Worm (Caenorhabditis elegans) whole organism, young adult: ENCODE results near the gene K02F6.7.

Source experiments
- B0035.1 ChIP-seq: sonication (generic microtip); optimal IDR thresholded peaks from 2 replicates; lab custom pipeline; 2016; ENCODE audit warnings: missing genetic modification characterization, mild to moderate bottlenecking, missing compliant biosample characterization, missing genotype, missing genetic modification reagents
- B0261.1 ChIP-seq: sonication (generic microtip); optimal IDR thresholded peaks from 2 replicates; lab custom pipeline; 2016; ENCODE audit warnings: mild to moderate bottlenecking, missing genetic modification characterization, moderate library complexity, missing compliant biosample characterization
- D2030.7 ChIP-seq: fragments of 200-800 bp; sonication (Bioruptor generic); IDR thresholded peaks from 2 replicates; pipeline ENCODE4 v1.3.6; 2022; ENCODE audit warnings: missing genetic modification reagents, missing genetic modification characterization, missing compliant biosample characterization
- F37B4.10 ChIP-seq: fragments of 200-800 bp; sonication (Bioruptor generic); IDR thresholded peaks from 2 replicates; pipeline ENCODE4 v1.3.6; 2022; ENCODE audit warnings: missing genetic modification characterization, missing compliant biosample characterization
- F39B2.1 ChIP-seq: fragments of 200-800 bp; sonication (Bioruptor generic); IDR thresholded peaks from 2 replicates; pipeline ENCODE4 v1.3.6; 2022; ENCODE audit warnings: missing genetic modification reagents, missing genetic modification characterization, missing compliant biosample characterization
- F49E8.2 ChIP-seq: sonication (generic microtip); optimal IDR thresholded peaks from 3 replicates; lab custom pipeline; 2017; ENCODE audit warnings: missing genetic modification characterization, mild to moderate bottlenecking, missing compliant biosample characterization, antibody characterized with exemption, moderate library complexity; ENCODE audit not compliant: insufficient read depth
- F52B5.7 ChIP-seq: sonication (generic microtip); optimal IDR thresholded peaks from 2 replicates; lab custom pipeline; 2016; ENCODE audit warnings: mild to moderate bottlenecking, missing genetic modification characterization, missing compliant biosample characterization
- F55B11.4 ChIP-seq: sonication (generic microtip); optimal IDR thresholded peaks from 2 replicates; lab custom pipeline; 2016; ENCODE audit warnings: missing compliant biosample characterization, missing genetic modification characterization, borderline replicate concordance; ENCODE audit not compliant: insufficient read depth
- K11D2.4 ChIP-seq: fragments of 200-800 bp; sonication (Bioruptor generic); IDR thresholded peaks from 2 replicates; pipeline ENCODE4 v1.3.6; 2022; ENCODE audit warnings: missing genetic modification reagents, missing genetic modification characterization, missing compliant biosample characterization
- akir-1 ChIP-seq: fragments of 200-800 bp; sonication (Bioruptor generic); optimal IDR thresholded peaks from 2 replicates; lab custom pipeline; 2018; ENCODE audit warnings: mild to moderate bottlenecking, missing genetic modification characterization, moderate library complexity, missing compliant biosample characterization
- aptf-3 ChIP-seq: fragments of 200-800 bp; sonication (Bioruptor generic); IDR thresholded peaks from 2 replicates; pipeline ENCODE4 v1.3.6; 2022; ENCODE audit warnings: missing genetic modification characterization, missing compliant biosample characterization
- atf-7 ChIP-seq: sonication (generic microtip); optimal IDR thresholded peaks from 2 replicates; lab custom pipeline; 2017; ENCODE audit warnings: mild to moderate bottlenecking, missing genetic modification characterization, missing compliant biosample characterization
- attf-6 ChIP-seq: fragments of 200-800 bp; sonication (Bioruptor generic); IDR thresholded peaks from 2 replicates; pipeline ENCODE4 v1.3.6; 2022; ENCODE audit warnings: missing genetic modification reagents, missing genetic modification characterization, missing compliant biosample characterization
- bed-1 ChIP-seq: fragments of 200-800 bp; sonication (Bioruptor generic); IDR thresholded peaks from 2 replicates; pipeline ENCODE4 v1.3.6; 2022; ENCODE audit warnings: missing genetic modification reagents, missing genetic modification characterization, missing compliant biosample characterization
- ccch-3 ChIP-seq: fragments of 200-800 bp; sonication (Bioruptor generic); optimal IDR thresholded peaks from 2 replicates; lab custom pipeline; 2018; ENCODE audit warnings: mild to moderate bottlenecking, missing genetic modification characterization, missing compliant biosample characterization
- ceh-100 ChIP-seq: fragments of 200-800 bp; sonication (Bioruptor generic); IDR thresholded peaks from 2 replicates; pipeline ENCODE4 v1.3.6; 2022; ENCODE audit warnings: missing genetic modification reagents, missing genetic modification characterization, missing compliant biosample characterization
- die-1 ChIP-seq: sonication (generic microtip); optimal IDR thresholded peaks from 2 replicates; lab custom pipeline; 2016; ENCODE audit warnings: missing genotype, mild to moderate bottlenecking, missing genetic modification characterization, missing compliant biosample characterization
- dox-1 ChIP-seq: fragments of 200-800 bp; sonication (Bioruptor generic); IDR thresholded peaks from 2 replicates; pipeline ENCODE4 v1.3.6; 2022; ENCODE audit warnings: missing genetic modification reagents, missing genetic modification characterization, missing compliant biosample characterization
- dpl-1 ChIP-seq: fragments of 150-350 bp; optimal IDR thresholded peaks from 2 replicates; lab custom pipeline; 2014; ENCODE audit warnings: missing biosample characterization, missing genetic modification reagents, missing genetic modification characterization
- efl-1 ChIP-seq: fragments of 150-350 bp; optimal IDR thresholded peaks from 2 replicates; lab custom pipeline; 2014; ENCODE audit warnings: missing biosample characterization, missing genetic modification reagents, missing genetic modification characterization
- egl-44 ChIP-seq: fragments of 200-800 bp; sonication (Bioruptor generic); IDR thresholded peaks from 2 replicates; pipeline ENCODE4 v1.3.6; 2022; ENCODE audit warnings: missing genetic modification reagents, missing genetic modification characterization, missing compliant biosample characterization
- egrh-3 ChIP-seq: fragments of 200-800 bp; sonication (Bioruptor generic); IDR thresholded peaks from 2 replicates; pipeline ENCODE4 v1.3.6; 2022; ENCODE audit warnings: missing genetic modification reagents, missing genetic modification characterization, missing compliant biosample characterization
- ekl-4 ChIP-seq: fragments of 200-800 bp; sonication (Bioruptor generic); IDR thresholded peaks from 2 replicates; pipeline ENCODE4 v1.3.6; 2022; ENCODE audit warnings: missing genetic modification reagents, missing genetic modification characterization, missing compliant biosample characterization
- hlh-12 ChIP-seq: sonication (generic microtip); optimal IDR thresholded peaks from 2 replicates; lab custom pipeline; 2016; ENCODE audit warnings: missing genetic modification characterization, missing compliant biosample characterization
- hmg-20 ChIP-seq: fragments of 200-800 bp; sonication (Bioruptor generic); IDR thresholded peaks from 2 replicates; pipeline ENCODE4 v1.3.6; 2022; ENCODE audit warnings: missing genetic modification reagents, missing genetic modification characterization, missing compliant biosample characterization
- hrde-1 ChIP-seq: sonication (generic microtip); optimal IDR thresholded peaks from 2 replicates; lab custom pipeline; 2016; ENCODE audit warnings: missing genetic modification characterization, mild to moderate bottlenecking, missing compliant biosample characterization, moderate library complexity, missing genotype, missing genetic modification reagents, borderline replicate concordance
- hsf-1 ChIP-seq: fragments of 200-800 bp; sonication (Bioruptor generic); IDR thresholded peaks from 2 replicates; pipeline ENCODE4 v1.3.6; 2022; ENCODE audit warnings: missing genetic modification reagents, missing genetic modification characterization, missing compliant biosample characterization
- lir-1 ChIP-seq: fragments of 200-800 bp; sonication (Bioruptor generic); conservative IDR thresholded peaks from 2 replicates; pipeline ENCODE4 v1.3.6; 2022; ENCODE audit warnings: missing genetic modification reagents, missing genetic modification characterization, missing compliant biosample characterization
- lsl-1 ChIP-seq: fragments of 200-800 bp; sonication (Bioruptor generic); optimal IDR thresholded peaks from 2 replicates; lab custom pipeline; 2018; ENCODE audit warnings: mild to moderate bottlenecking, missing genetic modification characterization, moderate library complexity, missing compliant biosample characterization
- madf-6 ChIP-seq: fragments of 200-800 bp; sonication (Bioruptor generic); IDR thresholded peaks from 2 replicates; pipeline ENCODE4 v1.3.6; 2022; ENCODE audit warnings: missing genetic modification reagents, missing genetic modification characterization, missing compliant biosample characterization
- mcd-1 ChIP-seq: fragments of 200-800 bp; sonication (Bioruptor generic); IDR thresholded peaks from 2 replicates; pipeline ENCODE4 v1.3.6; 2022; ENCODE audit warnings: missing genetic modification reagents, missing genetic modification characterization, missing compliant biosample characterization
- mel-28 ChIP-seq: sonication (generic microtip); optimal IDR thresholded peaks from 2 replicates; lab custom pipeline; 2016; ENCODE audit warnings: borderline replicate concordance, mild to moderate bottlenecking, missing genetic modification characterization, missing compliant biosample characterization
- nfya-1 ChIP-seq: sonication (generic microtip); optimal IDR thresholded peaks from 2 replicates; lab custom pipeline; 2017; ENCODE audit warnings: antibody characterized with exemption, missing compliant biosample characterization, missing genetic modification characterization, borderline replicate concordance; ENCODE audit not compliant: insufficient read depth
- nfya-2 ChIP-seq: fragments of 200-800 bp; sonication (Bioruptor generic); IDR thresholded peaks from 2 replicates; pipeline ENCODE4 v1.3.6; 2022; ENCODE audit warnings: missing genetic modification reagents, missing genetic modification characterization, missing compliant biosample characterization
- pbrm-1 ChIP-seq: fragments of 200-800 bp; sonication (Bioruptor generic); IDR thresholded peaks from 2 replicates; pipeline ENCODE4 v1.3.6; 2022; ENCODE audit warnings: missing genetic modification reagents, missing genetic modification characterization, missing compliant biosample characterization
- pha-4 ChIP-seq: fragments of 150-350 bp; sonication (generic microtip); optimal IDR thresholded peaks from 2 replicates; lab custom pipeline; 2014; ENCODE audit warnings: missing biosample characterization, missing genetic modification reagents, missing genetic modification characterization
- snpc-1.1 ChIP-seq: sonication (generic microtip); optimal IDR thresholded peaks from 2 replicates; lab custom pipeline; 2017; ENCODE audit warnings: missing genetic modification characterization, mild to moderate bottlenecking, missing compliant biosample characterization, antibody characterized with exemption, moderate library complexity, missing genotype, missing genetic modification reagents; ENCODE audit not compliant: insufficient read depth
- snpc-3.4 ChIP-seq: sonication (generic microtip); optimal IDR thresholded peaks from 2 replicates; lab custom pipeline; 2017; ENCODE audit warnings: missing genetic modification characterization, mild to moderate bottlenecking, missing compliant biosample characterization, antibody characterized with exemption, moderate library complexity, missing genotype, missing genetic modification reagents
- snpc-4 ChIP-seq, 5 experiments: fragments of 150-350 bp in 1 of 5; sonication (generic microtip) in 4 of 5; optimal IDR thresholded peaks; 2 replicates each; lab custom pipeline; 2014 to 2018; ENCODE audit warnings: missing genetic modification characterization in 5 of 5, missing biosample characterization in 3 of 5, antibody characterized with exemption in 2 of 5, mild to moderate bottlenecking in 2 of 5, missing compliant biosample characterization in 2 of 5, missing genotype in 2 of 5, moderate library complexity in 2 of 5, missing genetic modification reagents in 1 of 5
- tbp1 ChIP-seq: fragments of 200-800 bp; sonication (Bioruptor generic); optimal IDR thresholded peaks from 2 replicates; lab custom pipeline; 2018; ENCODE audit warnings: mild to moderate bottlenecking, missing genetic modification characterization, missing compliant biosample characterization
- tlf-1 ChIP-seq: fragments of 200-800 bp; sonication (Bioruptor generic); optimal IDR thresholded peaks from 2 replicates; lab custom pipeline; 2018; ENCODE audit warnings: mild to moderate bottlenecking, missing genetic modification characterization, missing compliant biosample characterization
- unc-130 ChIP-seq: sonication (generic microtip); optimal IDR thresholded peaks from 2 replicates; lab custom pipeline; 2016; ENCODE audit warnings: missing genetic modification reagents, missing genetic modification characterization, missing compliant biosample characterization
- unc-62 ChIP-seq: fragments of 150-350 bp; optimal IDR thresholded peaks from 2 replicates; lab custom pipeline; 2014; ENCODE audit warnings: missing biosample characterization, missing genetic modification reagents, missing genetic modification characterization
- xnd-1 ChIP-seq: sonication (generic microtip); optimal IDR thresholded peaks from 2 replicates; lab custom pipeline; 2016; ENCODE audit warnings: missing genotype, missing genetic modification reagents, missing genetic modification characterization, missing compliant biosample characterization
- ztf-18 ChIP-seq: sonication (generic microtip); optimal IDR thresholded peaks from 2 replicates; lab custom pipeline; 2016; ENCODE audit warnings: missing genotype, mild to moderate bottlenecking, missing genetic modification characterization, missing compliant biosample characterization
- ztf-26 ChIP-seq: sonication (generic microtip); optimal IDR thresholded peaks from 2 replicates; lab custom pipeline; 2017; ENCODE audit warnings: missing genetic modification characterization, missing compliant biosample characterization
- ztf-28 ChIP-seq: fragments of 200-800 bp; sonication (Bioruptor generic); IDR thresholded peaks from 2 replicates; pipeline ENCODE4 v1.3.6; 2022; ENCODE audit warnings: missing genetic modification reagents, missing genetic modification characterization, missing compliant biosample characterization

The K02F6.7 gene

ce11 chrII:2564899-2565298 lies 27.2 kb upstream of the K02F6.7 start, which contains the start of gene usp-39:
Gene usp-39, plus strand, starts transcription at chrII:2565275.
- TF ChIP-seq die-1 (no peak), madf-6 (peak; percentile 74), D2030.7 (peak; percentile 60), F37B4.10 (GFP tag; lab: Robert Waterston, UW) (no peak), aptf-3 (GFP tag; lab: Robert Waterston, UW) (no peak), egl-44 (GFP tag; lab: Robert Waterston, UW) (no peak), F39B2.1 (GFP tag; lab: Robert Waterston, UW) (no peak), bed-1 (GFP tag; lab: Robert Waterston, UW) (no peak), egrh-3 (GFP tag; lab: Robert Waterston, UW) (no peak), snpc-3.4 (tag; lab: Kevin White, UChicago) (peak; percentile 59), dox-1 (no peak), hrde-1 (no peak), F55B11.4 (tag; lab: Kevin White, UChicago) (no peak), ccch-3 (GFP tag; lab: Kevin White, UChicago) (no peak), pha-4 (tag; lab: Kevin White, UChicago) (peak; percentile 79), ztf-26 (tag; lab: Kevin White, UChicago) (no peak), ceh-100 (peak; percentile 25; the same call in 1 of the 2 replicates), ztf-18 (no peak), attf-6 (GFP tag; lab: Robert Waterston, UW) (no peak), dpl-1 (GFP tag; lab: Kevin White, UChicago) (peak; percentile 52), F52B5.7 (tag; lab: Kevin White, UChicago) (no peak), hmg-20 (GFP tag; lab: Robert Waterston, UW) (0 out of 2 replicates have a peak, but pooled peaks have one; percentile 26), hsf-1 (GFP tag; lab: Robert Waterston, UW) (no peak), tbp1 (no peak), pbrm-1 (GFP tag; lab: Robert Waterston, UW) (0 out of 2 replicates have a peak, but pooled peaks have one; percentile 33), snpc-4 (GFP tag; optimal IDR thresholded peaks at IDR 0.05; lab: Kevin White, UChicago) (peak; percentile 60), snpc-4 (tag; optimal IDR thresholded peaks at IDR 0.05; lab: Kevin White, UChicago) (peak in 1 of 4 experiments; percentile 54), mcd-1 (GFP tag; lab: Robert Waterston, UW) (peak; percentile 85), akir-1 (GFP tag; lab: Kevin White, UChicago) (no peak), hlh-12 (tag; lab: Kevin White, UChicago) (no peak), B0261.1 (no peak), snpc-1.1 (peak; percentile 45), lir-1 (GFP tag; lab: Robert Waterston, UW) (peak; percentile 46; the same call in 1 of the 2 replicates), efl-1 (peak; percentile 55), nfya-2 (no peak), B0035.1 (tag; lab: Kevin White, UChicago) (no peak), unc-62 (GFP tag; lab: Kevin White, UChicago) (no peak), atf-7 (no peak), K11D2.4 (GFP tag; lab: Robert Waterston, UW) (peak; percentile 54; the same call in 1 of the 2 replicates), unc-130 (GFP tag; lab: Kevin White, UChicago) (no peak), lsl-1 (GFP tag; lab: Kevin White, UChicago) (peak; percentile 62), ekl-4 (GFP tag; lab: Robert Waterston, UW) (no peak), nfya-1 (tag; lab: Kevin White, UChicago) (no peak), F49E8.2 (tag; lab: Kevin White, UChicago) (peak; percentile 11), ztf-28 (GFP tag; lab: Robert Waterston, UW) (0 out of 2 replicates have a peak, but pooled peaks have one; percentile 29), tlf-1 (GFP tag; lab: Kevin White, UChicago) (no peak), mel-28 (no peak), xnd-1 (no peak)
